Fruit fly (Drosophila melanogaster) whole organism, prepupa: Measurements from ENCODE around the gene CG15728.

Experiments
- CG10631 ChIP-seq: fragments of 200-800 bp; sonication (Bioruptor generic); optimal IDR thresholded peaks from 2 replicates; lab custom pipeline; 2016; ENCODE audit warnings: missing biosample characterization, missing genetic modification characterization
- CG10669 ChIP-seq: fragments of 200-800 bp; sonication (Bioruptor generic); optimal IDR thresholded peaks from 3 replicates; lab custom pipeline; 2018; ENCODE audit warnings: missing biosample characterization, mild to moderate bottlenecking, missing genetic modification characterization, moderate library complexity
- CG11762 ChIP-seq: fragments of 200-800 bp; sonication (Bioruptor generic); optimal IDR thresholded peaks from 3 replicates; lab custom pipeline; 2016; ENCODE audit warnings: missing biosample characterization, missing genetic modification characterization; ENCODE audit not compliant: insufficient read depth
- CG15336 ChIP-seq: fragments of 200-800 bp; sonication (Bioruptor generic); IDR thresholded peaks from 2 replicates; pipeline ENCODE4 v1.3.6; 2022; ENCODE audit warnings: missing biosample characterization, missing genetic modification characterization
- CG16779 ChIP-seq: fragments of 200-800 bp; sonication (Bioruptor generic); optimal IDR thresholded peaks from 3 replicates; lab custom pipeline; 2017; ENCODE audit warnings: missing biosample characterization, mild to moderate bottlenecking, missing genetic modification characterization
- CG31627 ChIP-seq: fragments of 200-800 bp; sonication (Bioruptor generic); optimal IDR thresholded peaks from 3 replicates; lab custom pipeline; 2016; ENCODE audit warnings: missing biosample characterization, missing genetic modification characterization
- CG32006 ChIP-seq: fragments of 200-800 bp; sonication (Bioruptor generic); optimal IDR thresholded peaks from 3 replicates; lab custom pipeline; 2017; ENCODE audit warnings: missing biosample characterization, mild to moderate bottlenecking, missing genetic modification characterization
- CG6163 ChIP-seq: fragments of 200-800 bp; sonication (Bioruptor generic); IDR thresholded peaks from 3 replicates; pipeline ENCODE4 v1.3.6; 2022; ENCODE audit warnings: missing biosample characterization, missing genetic modification characterization
- CG6276 ChIP-seq: fragments of 200-800 bp; sonication (Bioruptor generic); optimal IDR thresholded peaks from 2 replicates; lab custom pipeline; 2017; ENCODE audit warnings: missing biosample characterization, mild to moderate bottlenecking, missing genetic modification characterization
- CG6808 ChIP-seq: fragments of 200-800 bp; sonication (Bioruptor generic); optimal IDR thresholded peaks from 3 replicates; lab custom pipeline; 2017; ENCODE audit warnings: missing biosample characterization, missing genetic modification characterization, mild to moderate bottlenecking, moderate library complexity, missing genetic modification reagents
- CG6854 ChIP-seq: fragments of 200-800 bp; sonication (Bioruptor generic); optimal IDR thresholded peaks from 2 replicates; lab custom pipeline; 2017; ENCODE audit warnings: missing biosample characterization, mild to moderate bottlenecking, missing genetic modification characterization
- CG8119 ChIP-seq: fragments of 200-800 bp; sonication (Bioruptor generic); IDR thresholded peaks from 3 replicates; pipeline ENCODE4 v1.3.6; 2022; ENCODE audit warnings: missing biosample characterization, missing genetic modification characterization
- CG8632 ChIP-seq: fragments of 200-800 bp; sonication (Bioruptor generic); optimal IDR thresholded peaks from 3 replicates; lab custom pipeline; 2016; ENCODE audit warnings: missing biosample characterization, missing genetic modification characterization
- Eip75B ChIP-seq: fragments of 200-800 bp; sonication (Bioruptor generic); optimal IDR thresholded peaks from 3 replicates; lab custom pipeline; 2016; ENCODE audit warnings: missing biosample characterization, missing genetic modification characterization
- Eip78C ChIP-seq: fragments of 200-800 bp; sonication (Bioruptor generic); peaks from one replicate; lab custom pipeline; 2016; ENCODE audit warnings: missing biosample characterization, missing genetic modification characterization
- Hr38 ChIP-seq: sonication (Bioruptor generic); optimal IDR thresholded peaks from 2 replicates; lab custom pipeline; 2016; ENCODE audit warnings: missing biosample characterization, missing genetic modification characterization
- Hr39 ChIP-seq: fragments of 200-800 bp; sonication (Bioruptor generic); optimal IDR thresholded peaks from 2 replicates; lab custom pipeline; 2016; ENCODE audit warnings: missing biosample characterization, missing genetic modification characterization
- Hr4 ChIP-seq: fragments of 200-800 bp; sonication (Bioruptor generic); optimal IDR thresholded peaks from 3 replicates; lab custom pipeline; 2016; ENCODE audit warnings: missing biosample characterization, missing genetic modification characterization
- Lpt ChIP-seq: fragments of 200-800 bp; sonication (Bioruptor generic); optimal IDR thresholded peaks from 3 replicates; lab custom pipeline; 2016; ENCODE audit warnings: missing biosample characterization, missing genetic modification characterization
- Smox ChIP-seq: fragments of 200-800 bp; sonication (Bioruptor generic); optimal IDR thresholded peaks from 3 replicates; lab custom pipeline; 2016; ENCODE audit warnings: missing biosample characterization, missing genetic modification characterization
- Sox14 ChIP-seq: fragments of 200-800 bp; sonication (Bioruptor generic); optimal IDR thresholded peaks from 3 replicates; lab custom pipeline; 2016; ENCODE audit warnings: missing biosample characterization, missing genetic modification characterization
- Sox15 ChIP-seq: fragments of 200-800 bp; sonication (Bioruptor generic); optimal IDR thresholded peaks from 3 replicates; lab custom pipeline; 2016; ENCODE audit warnings: missing biosample characterization, missing genetic modification characterization
- achi ChIP-seq: fragments of 200-800 bp; sonication (Bioruptor generic); optimal IDR thresholded peaks from 3 replicates; lab custom pipeline; 2016; ENCODE audit warnings: missing biosample characterization, missing genetic modification characterization
- cyc ChIP-seq: fragments of 200-800 bp; sonication (Bioruptor generic); optimal IDR thresholded peaks from 3 replicates; lab custom pipeline; 2016; ENCODE audit warnings: missing biosample characterization, missing genetic modification characterization
- dsx ChIP-seq: fragments of 200-800 bp; optimal IDR thresholded peaks from 3 replicates; lab custom pipeline; 2019; ENCODE audit warnings: missing biosample characterization, mild to moderate bottlenecking, missing genetic modification characterization, moderate library complexity; ENCODE audit not compliant: poor library complexity, severe bottlenecking
- fkh ChIP-seq: fragments of 200-800 bp; sonication (Bioruptor generic); optimal IDR thresholded peaks from 3 replicates; lab custom pipeline; 2017; ENCODE audit warnings: missing biosample characterization, mild to moderate bottlenecking, missing genetic modification characterization, moderate library complexity
- pdm3 ChIP-seq: fragments of 200-800 bp; sonication (Bioruptor generic); optimal IDR thresholded peaks from 3 replicates; lab custom pipeline; 2016; ENCODE audit warnings: missing biosample characterization, missing genetic modification characterization
- salr ChIP-seq, 2 experiments: fragments of 200-800 bp; sonication (Bioruptor generic); optimal IDR thresholded peaks; 3 replicates each; lab custom pipeline; 2016 to 2018; ENCODE audit warnings: missing biosample characterization in 2 of 2, missing genetic modification characterization in 2 of 2, mild to moderate bottlenecking in 1 of 2
- ss ChIP-seq, 2 experiments: fragments of 200-800 bp; sonication (Bioruptor generic); optimal IDR thresholded peaks; 2 replicates in 1 of 2; 3 replicates in 1 of 2; lab custom pipeline; 2017 to 2018; ENCODE audit warnings: mild to moderate bottlenecking in 2 of 2, missing biosample characterization in 2 of 2, missing genetic modification characterization in 2 of 2, moderate library complexity in 1 of 2
- svp ChIP-seq: fragments of 200-800 bp; sonication (Bioruptor generic); peaks from one replicate; lab custom pipeline; 2016; ENCODE audit warnings: missing biosample characterization, missing genetic modification characterization
- vri ChIP-seq: fragments of 200-800 bp; sonication (Bioruptor generic); optimal IDR thresholded peaks from 3 replicates; lab custom pipeline; 2016; ENCODE audit warnings: missing biosample characterization, mild to moderate bottlenecking, missing genetic modification characterization

The CG15728 gene

DNA sequence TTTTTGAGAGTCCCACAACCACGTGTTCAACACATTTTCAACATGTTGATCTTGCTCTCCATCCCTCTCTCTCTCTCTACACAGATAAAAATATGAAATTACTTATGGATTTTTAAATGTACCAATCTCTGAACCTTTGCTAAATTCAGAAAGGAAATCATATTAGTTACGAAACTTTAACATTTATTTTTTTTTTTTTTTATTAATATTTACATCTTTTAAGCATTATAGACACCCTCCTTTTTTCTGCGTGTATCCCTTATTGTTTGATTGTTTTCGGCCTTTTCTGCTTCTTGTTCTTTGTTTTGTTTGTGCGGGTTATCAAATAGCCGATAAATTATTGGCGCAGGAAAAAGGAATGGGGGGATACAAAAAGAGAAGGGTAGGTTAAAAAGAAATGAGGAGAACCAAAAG, 42.4 kb downstream of the CG15728 start (continued):
- TF ChIP-seq salr (GFP tag; optimal IDR thresholded peaks at IDR 0.05; lab: Kevin White, UChicago) (peak; percentile 28 to 65), Eip78C (GFP tag; lab: Kevin White, UChicago) (peak; percentile 95), ss (GFP tag; optimal IDR thresholded peaks at IDR 0.05; lab: Kevin White, UChicago) (peak; percentile 77 to 83), CG8119 (GFP tag; lab: Robert Waterston, UW) (peak; percentile 82), CG16779 (peak; percentile 63), CG31627 (GFP tag; lab: Kevin White, UChicago) (peak; percentile 84), CG15336 (peak; percentile 73), pdm3 (GFP tag; lab: Kevin White, UChicago) (peak; percentile 80)
- TF ChIP-seq, all 60 proteins: peak for 58

DNA sequence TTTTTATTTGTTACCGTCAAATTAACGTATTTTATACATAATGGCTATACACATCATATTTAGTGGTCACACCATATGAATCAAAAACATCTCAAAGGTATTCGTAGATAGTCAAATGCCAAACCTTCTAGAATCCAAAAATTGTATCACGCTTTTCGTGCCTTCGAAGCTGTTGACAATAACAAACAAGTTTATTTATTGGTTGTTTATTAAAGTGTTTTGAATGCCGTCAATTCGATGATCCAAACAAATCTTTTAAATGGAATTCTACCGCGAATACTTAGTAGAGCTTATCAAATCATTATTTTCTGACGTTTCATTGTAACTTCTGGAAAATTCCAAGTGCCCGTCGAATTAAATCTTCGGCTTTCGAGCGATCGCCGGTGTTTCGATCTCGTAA, 42.9 kb downstream of the CG15728 start:
- no peak for TF ChIP-seq achi (GFP tag; lab: Kevin White, UChicago)
- TF ChIP-seq Smox: no peak
- TF ChIP-seq CG6854: no peak
- no peak for TF ChIP-seq CG31627 (GFP tag; lab: Kevin White, UChicago)
- TF ChIP-seq CG6276 (GFP tag; lab: Kevin White, UChicago): no peak
- TF ChIP-seq CG8119 (GFP tag; lab: Robert Waterston, UW): no peak
- no peak for TF ChIP-seq fkh (GFP tag; lab: Kevin White, UChicago)
- no peak for TF ChIP-seq Hr39
- no peak for TF ChIP-seq CG11762
- no peak for TF ChIP-seq CG10631
- no peak for TF ChIP-seq CG32006 (GFP tag; lab: Kevin White, UChicago)
- no peak for TF ChIP-seq Sox15 (GFP tag; lab: Kevin White, UChicago)
- TF ChIP-seq Hr38 (GFP tag; lab: Kevin White, UChicago): no peak
- no peak for TF ChIP-seq cyc (GFP tag; lab: Kevin White, UChicago)
- no peak for TF ChIP-seq Eip78C (GFP tag; lab: Kevin White, UChicago)
- TF ChIP-seq svp (GFP tag; lab: Kevin White, UChicago): no peak
- TF ChIP-seq CG8632 (GFP tag; lab: Kevin White, UChicago): no peak
- TF ChIP-seq Sox14: no peak
- TF ChIP-seq, all 60 proteins: peak for 0

DNA sequence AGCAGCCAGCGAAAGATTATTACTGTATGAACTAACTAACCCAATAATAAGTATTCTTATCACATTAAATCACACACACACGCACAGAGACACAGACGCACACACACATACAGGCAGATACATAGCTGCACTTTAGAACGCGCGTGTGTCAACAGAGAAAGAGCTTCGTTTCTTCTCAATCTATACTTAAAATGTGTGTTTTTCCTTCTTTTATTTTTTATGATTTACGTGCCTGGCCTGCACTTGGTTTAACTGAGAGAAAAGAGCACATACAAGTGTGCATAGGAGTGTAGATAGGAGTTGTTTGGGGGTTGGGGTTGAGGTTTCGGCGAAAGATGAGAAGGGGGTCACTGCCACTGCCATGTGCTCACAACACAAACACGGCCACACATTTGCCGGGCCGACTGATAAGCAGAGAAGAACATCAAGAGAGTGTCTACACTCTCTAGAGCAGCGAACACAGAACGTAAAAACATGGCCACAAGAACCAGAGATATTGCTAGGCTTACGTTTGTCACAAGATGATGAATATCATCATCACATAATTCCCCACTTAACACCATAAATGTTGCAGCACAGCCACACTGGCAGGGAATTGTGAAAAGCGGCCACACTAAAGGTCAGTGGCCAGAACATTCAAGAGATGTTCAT, 43.6 kb downstream of the CG15728 start:
- TF ChIP-seq CG15336 (peak; percentile 28; the same call in 1 of the 2 replicates), fkh (GFP tag; lab: Kevin White, UChicago) (peak; percentile 71), CG6163 (GFP tag; lab: Robert Waterston, UW) (peak; percentile 10; the same call in 1 of the 3 replicates), CG31627 (GFP tag; lab: Kevin White, UChicago) (no peak), svp (GFP tag; lab: Kevin White, UChicago) (peak; percentile 89), ss (GFP tag; optimal IDR thresholded peaks at IDR 0.05; lab: Kevin White, UChicago) (peak; percentile 26 to 61), Lpt (no peak), dsx (GFP tag; lab: Kevin White, UChicago) (peak; percentile 10), CG6808 (GFP tag; lab: Kevin White, UChicago) (peak; percentile 31), vri (peak; percentile 47), Hr4 (no peak), Eip78C (GFP tag; lab: Kevin White, UChicago) (peak; percentile 58), CG6854 (no peak)

DNA sequence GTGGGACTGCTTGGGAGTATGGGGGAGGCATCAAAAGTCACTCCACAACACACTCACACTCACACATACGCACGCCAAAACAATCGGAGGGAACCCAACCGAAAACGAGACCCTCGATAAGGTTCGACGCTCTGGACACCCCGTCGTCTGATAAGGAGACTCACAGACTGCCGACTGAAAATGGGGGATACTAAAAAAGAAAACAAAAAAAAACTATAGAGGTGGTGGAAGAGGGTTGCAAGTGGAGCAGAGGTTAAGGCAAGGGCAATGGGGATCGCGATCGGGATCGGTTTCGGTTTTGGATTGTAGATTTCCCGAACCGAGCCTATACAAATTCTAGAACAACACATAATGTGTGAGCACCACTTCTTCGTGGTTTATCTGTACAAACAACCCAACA, 44.6 kb downstream of the CG15728 start:
- TF ChIP-seq CG10669 (GFP tag; lab: Kevin White, UChicago) (no peak), fkh (GFP tag; lab: Kevin White, UChicago) (peak; percentile 32), svp (GFP tag; lab: Kevin White, UChicago) (peak; percentile 98), Eip75B (GFP tag; lab: Kevin White, UChicago) (no peak), vri (peak; percentile 51)
